Fruit fly (Drosophila melanogaster): Measurements from ENCODE around the gene Ndc1.
A peak's percentile ranks its signal among the peaks of the same experiment; 100 is the strongest.

Gene Ndc1

DNA sequence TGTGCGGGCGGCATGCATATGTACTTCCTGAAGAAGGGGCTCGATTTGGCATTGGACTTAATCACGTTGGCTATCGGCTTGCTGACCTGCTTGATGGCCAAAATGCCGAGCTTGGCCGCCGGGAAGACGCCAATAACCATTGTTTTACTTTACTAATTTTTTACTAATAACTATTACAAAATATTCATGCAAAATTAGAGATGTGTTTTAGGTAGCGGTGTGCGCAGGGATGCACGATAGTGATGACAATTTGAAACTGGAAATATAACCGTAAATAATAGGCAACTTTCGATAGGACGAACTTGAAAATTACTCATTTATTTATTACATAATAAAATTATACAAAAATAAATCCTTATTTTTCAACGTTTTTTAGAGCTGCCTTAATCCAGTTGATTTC, 3.2 kb downstream of the Ndc1 start, which contains the start of gene CG13601 (continued):
- peak; percentile 67 for TF ChIP-seq CG14860 (GFP tag; IDR thresholded peaks at IDR 0.05; ENCODE audit: partially characterized antibody)
- TF ChIP-seq CG17359 (tag; optimal IDR thresholded peaks at IDR 0.05), result peak; percentile 23
- TF ChIP-seq TFAM (GFP tag; optimal IDR thresholded peaks at IDR 0.05), result no peak
- peak; percentile 48 for TF ChIP-seq D19A (tag; optimal IDR thresholded peaks at IDR 0.05)
- TF ChIP-seq hb (GFP tag; IDR thresholded peaks at IDR 0.05; ENCODE audit: partially characterized antibody), result peak; percentile 79
- peak; percentile 23; the same call in 1 of the 2 replicates for TF ChIP-seq CG6272 (GFP tag; IDR thresholded peaks at IDR 0.05)
- peak; percentile 25 for TF ChIP-seq CG12155 (GFP tag; optimal IDR thresholded peaks at IDR 0.05)
- peak; percentile 54 for TF ChIP-seq CG7928 (GFP tag; optimal IDR thresholded peaks at IDR 0.05)
- peak; percentile 88 for TF ChIP-seq Dll (GFP tag; IDR thresholded peaks at IDR 0.05; ENCODE audit: partially characterized antibody)

DNA sequence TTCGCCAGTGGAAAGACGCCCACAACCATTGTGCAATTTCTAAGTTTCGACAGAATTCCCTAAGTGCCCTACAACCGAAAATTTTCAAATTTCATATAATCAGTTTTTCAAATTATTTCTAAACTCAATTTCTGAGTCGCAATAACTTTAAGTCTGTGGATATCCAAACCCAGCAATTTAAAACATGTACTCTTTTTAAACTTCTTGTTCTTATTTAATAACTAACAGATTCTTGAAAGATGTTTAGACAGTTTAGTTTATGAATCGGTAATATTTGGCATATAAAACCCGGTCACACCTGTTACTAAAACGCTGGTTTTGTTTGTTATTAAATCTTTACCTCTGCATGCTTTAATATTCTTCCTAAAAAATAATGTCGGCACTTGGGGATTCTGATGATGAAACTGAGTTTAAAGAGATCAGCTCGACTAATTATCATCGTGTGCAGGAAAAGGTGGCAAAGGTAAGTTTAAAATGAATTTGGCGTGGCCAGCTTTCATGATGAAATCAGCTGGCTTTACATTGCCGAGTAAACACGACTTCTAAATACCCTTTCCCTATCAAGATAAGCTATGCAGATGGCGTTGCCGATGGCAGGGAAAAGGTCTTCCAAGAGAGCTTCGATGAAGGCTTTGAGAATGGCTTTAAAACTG, 4.9 kb downstream of the Ndc1 start, which contains the start of the genes CG43998, CG43999 and CG31142:
Gene CG43998 (minus strand): TSS at position 51 of the 653 bp plus-strand sequence.
Gene CG43999 (minus strand): TSS at position 51 of the 653 bp plus-strand sequence.
Gene CG31142 (plus strand): TSS at position 294 of the 653 bp plus-strand sequence.
- peak; percentile 53 for TF ChIP-seq Dp (GFP tag; optimal IDR thresholded peaks at IDR 0.05)
- TF ChIP-seq HmgZ (tag; optimal IDR thresholded peaks at IDR 0.05), result peak; percentile 35
- TF ChIP-seq CG17361 (GFP tag; IDR thresholded peaks at IDR 0.05), result no peak
- peak in 1 of 2 experiments; percentile 15 for TF ChIP-seq Pdp1 (GFP tag; optimal IDR thresholded peaks at IDR 0.05)
- TF ChIP-seq CG8089 (GFP tag; optimal IDR thresholded peaks at IDR 0.05), result no peak
- TF ChIP-seq stwl (tag; optimal IDR thresholded peaks at IDR 0.05), result peak; percentile 3
- peak; percentile 10 for TF ChIP-seq CG15696 (tag; optimal IDR thresholded peaks at IDR 0.05)
- peak; percentile 13 for TF ChIP-seq MESR4 (GFP tag; optimal IDR thresholded peaks at IDR 0.05)
- TF ChIP-seq C15 (GFP tag; IDR thresholded peaks at IDR 0.05), result no peak
- TF ChIP-seq pzg (GFP tag; optimal IDR thresholded peaks at IDR 0.05), result peak; percentile 53
- peak; percentile 19 for TF ChIP-seq nmo (GFP tag; optimal IDR thresholded peaks at IDR 0.05)
- TF ChIP-seq Med (GFP tag), result peak; percentile 72
- no peak for TF ChIP-seq CG8290 (GFP tag; optimal IDR thresholded peaks at IDR 0.05)
- TF ChIP-seq CG8290 (tag; optimal IDR thresholded peaks at IDR 0.05), result peak in 1 of 2 experiments; percentile 43
- TF ChIP-seq CG10274 (GFP tag; optimal IDR thresholded peaks at IDR 0.05), result peak; percentile 15
- peak; percentile 28 for TF ChIP-seq CG2120 (GFP tag; optimal IDR thresholded peaks at IDR 0.05)
- TF ChIP-seq CG13123 (GFP tag; optimal IDR thresholded peaks at IDR 0.05), result no peak
- peak; percentile 12 for TF ChIP-seq CG14710 (tag; optimal IDR thresholded peaks at IDR 0.05)
- TF ChIP-seq gro (GFP tag; optimal IDR thresholded peaks at IDR 0.05), result peak; percentile 6
- no peak for TF ChIP-seq fd3F (GFP tag; optimal IDR thresholded peaks at IDR 0.05)
- TF ChIP-seq E2f1 (GFP tag; IDR thresholded peaks at IDR 0.05), result no peak
- peak; percentile 6 for TF ChIP-seq CG34376 (GFP tag; optimal IDR thresholded peaks at IDR 0.05)
- no peak for TF ChIP-seq CG9932 (GFP tag; IDR thresholded peaks at IDR 0.05)
- TF ChIP-seq Camta (GFP tag; optimal IDR thresholded peaks at IDR 0.05), result no peak
- TF ChIP-seq D19A (tag; optimal IDR thresholded peaks at IDR 0.05), result peak; percentile 97
- peak; percentile 76 for TF ChIP-seq gfzf (GFP tag; optimal IDR thresholded peaks at IDR 0.05)
- peak; percentile 22 for TF ChIP-seq CG12659 (GFP tag; optimal IDR thresholded peaks at IDR 0.05)
- TF ChIP-seq unc-4 (GFP tag; IDR thresholded peaks at IDR 0.05; ENCODE audit: partially characterized antibody), result 0 out of 2 replicates have a peak, but pooled peaks have one; percentile 19
- peak; percentile 15 for TF ChIP-seq Ets65A (GFP tag)
- TF ChIP-seq CG4617 (GFP tag; optimal IDR thresholded peaks at IDR 0.05; ENCODE audit: borderline replicate concordance), result peak; percentile 33
- peak; percentile 41 for TF ChIP-seq Myb (GFP tag; optimal IDR thresholded peaks at IDR 0.05)
- no peak for TF ChIP-seq CG31441 (GFP tag; IDR thresholded peaks at IDR 0.05)
- peak; percentile 13 for TF ChIP-seq Nf-YC (tag; optimal IDR thresholded peaks at IDR 0.05)
- peak; percentile 10 for TF ChIP-seq CG17385 (GFP tag; optimal IDR thresholded peaks at IDR 0.05)
- TF ChIP-seq CG9797 (GFP tag; optimal IDR thresholded peaks at IDR 0.05), result peak; percentile 45
- no peak for TF ChIP-seq lbe (GFP tag; optimal IDR thresholded peaks at IDR 0.05)
- TF ChIP-seq Sry-δ (GFP tag; optimal IDR thresholded peaks at IDR 0.05), result peak; percentile 15
- TF ChIP-seq sd (tag; optimal IDR thresholded peaks at IDR 0.05), result peak; percentile 24
- peak; percentile 71 for TF ChIP-seq row (GFP tag; IDR thresholded peaks at IDR 0.05)
- peak; percentile 32 for TF ChIP-seq E2f2 (GFP tag; IDR thresholded peaks at IDR 0.05)
